Worm (Caenorhabditis elegans): Measurements from ENCODE around the gene Y69A2AR.18.

DNA sequence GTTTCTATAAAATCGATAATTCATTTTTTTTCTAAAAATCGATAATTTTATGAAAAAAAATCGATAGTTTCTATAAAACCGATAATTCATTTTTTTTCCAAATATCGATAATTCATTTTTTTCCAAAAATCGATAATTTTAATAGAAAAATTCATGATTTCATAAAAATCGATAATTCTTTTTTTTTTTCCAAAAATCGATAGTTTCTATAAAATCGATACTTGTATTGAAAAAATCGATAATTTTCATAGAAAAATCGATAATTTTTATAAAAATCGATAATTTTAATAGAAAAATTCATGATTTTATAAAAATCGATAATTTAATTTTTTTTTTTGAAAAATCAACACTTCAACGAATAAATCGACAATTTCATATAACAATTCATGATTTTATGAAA, 33.7 kb downstream of the Y69A2AR.18 start:
- TF ChIP-seq W03F9.2 (tag; optimal IDR thresholded peaks at IDR 0.05) (no peak), him-1 (tag; optimal IDR thresholded peaks at IDR 0.05) (no peak)

Measured in whole organism, L4/young adult.